Fruit fly (Drosophila melanogaster) whole organism, embryonic: ENCODE data around the gene Pex7.

Experiments
- C15 ChIP-seq: fragments of 200-800 bp; sonication (Bioruptor generic); IDR thresholded peaks from 3 replicates; pipeline ENCODE4 v1.3.6; 2022; ENCODE audit warnings: missing biosample characterization, missing genetic modification characterization
- CG10147 ChIP-seq: fragments of 200-800 bp; sonication (Bioruptor generic); optimal IDR thresholded peaks from 2 replicates; lab custom pipeline; 2019; ENCODE audit warnings: missing biosample characterization, mild to moderate bottlenecking, missing genetic modification characterization, moderate library complexity
- CG10959 ChIP-seq: fragments of 200-800 bp; sonication (Bioruptor generic); IDR thresholded peaks from 2 replicates; pipeline ENCODE4 v1.3.6; 2022; ENCODE audit warnings: missing biosample characterization, missing genetic modification characterization
- CG11456 ChIP-seq: fragments of 200-800 bp; sonication (Bioruptor generic); IDR thresholded peaks from 3 replicates; pipeline ENCODE4 v1.3.6; 2022; ENCODE audit warnings: missing biosample characterization, missing genetic modification characterization
- CG12155 ChIP-seq: fragments of 200-800 bp; sonication (Bioruptor generic); optimal IDR thresholded peaks from 3 replicates; lab custom pipeline; 2016; ENCODE audit warnings: missing biosample characterization, missing genetic modification characterization
- CG14710 ChIP-seq: fragments of 200-800 bp; sonication (Bioruptor generic); optimal IDR thresholded peaks from 3 replicates; lab custom pipeline; 2019; ENCODE audit warnings: missing biosample characterization, mild to moderate bottlenecking, missing genetic modification characterization, moderate library complexity
- CG17568 ChIP-seq: fragments of 200-800 bp; sonication (Bioruptor generic); optimal IDR thresholded peaks from 2 replicates; lab custom pipeline; 2018; ENCODE audit warnings: missing biosample characterization, mild to moderate bottlenecking, missing genetic modification characterization, moderate library complexity
- CG17912 ChIP-seq: fragments of 200-800 bp; sonication (Bioruptor generic); optimal IDR thresholded peaks from 2 replicates; lab custom pipeline; 2018; ENCODE audit warnings: missing biosample characterization, mild to moderate bottlenecking, missing genetic modification characterization
- CG1792 ChIP-seq: fragments of 200-800 bp; sonication (Bioruptor generic); optimal IDR thresholded peaks from 2 replicates; lab custom pipeline; 2016; ENCODE audit warnings: missing biosample characterization, missing genetic modification characterization
- CG18011 ChIP-seq: fragments of 200-800 bp; sonication (Bioruptor generic); optimal IDR thresholded peaks from 2 replicates; lab custom pipeline; 2017; ENCODE audit warnings: missing biosample characterization, missing genetic modification characterization, mild to moderate bottlenecking, moderate library complexity, missing genotype
- CG2875 ChIP-seq: fragments of 200-800 bp; sonication (Bioruptor generic); optimal IDR thresholded peaks from 2 replicates; lab custom pipeline; 2017; ENCODE audit warnings: missing biosample characterization, mild to moderate bottlenecking, missing genetic modification characterization, missing genetic modification reagents
- CG31441 ChIP-seq: fragments of 200-800 bp; sonication (Bioruptor generic); IDR thresholded peaks from 2 replicates; pipeline ENCODE4 v1.3.6; 2022; ENCODE audit warnings: missing biosample characterization, missing genetic modification characterization
- CG3163 ChIP-seq: fragments of 200-800 bp; sonication (Bioruptor generic); optimal IDR thresholded peaks from 3 replicates; lab custom pipeline; 2016; ENCODE audit warnings: missing biosample characterization, missing genetic modification characterization
- CG32767 ChIP-seq: fragments of 200-800 bp; sonication (Bioruptor generic); IDR thresholded peaks from 2 replicates; pipeline ENCODE4 v1.3.6; 2022; ENCODE audit warnings: missing biosample characterization, missing genetic modification characterization
- CG3407 ChIP-seq: fragments of 200-800 bp; sonication (Bioruptor generic); optimal IDR thresholded peaks from 2 replicates; lab custom pipeline; 2018; ENCODE audit warnings: missing biosample characterization, mild to moderate bottlenecking, missing genetic modification characterization
- CG3847 ChIP-seq: fragments of 200-800 bp; sonication (Bioruptor generic); IDR thresholded peaks from 2 replicates; pipeline ENCODE4 v1.3.6; 2022; ENCODE audit warnings: missing biosample characterization, missing genetic modification characterization
- CG4360 ChIP-seq: fragments of 200-800 bp; sonication (Bioruptor generic); IDR thresholded peaks from 2 replicates; pipeline ENCODE4 v1.3.6; 2022; ENCODE audit warnings: missing biosample characterization, missing genetic modification characterization
- CG5953 ChIP-seq: fragments of 200-800 bp; sonication (Bioruptor generic); IDR thresholded peaks from 2 replicates; pipeline ENCODE4 v1.3.6; 2022; ENCODE audit warnings: missing biosample characterization, missing genetic modification characterization
- CG6765 ChIP-seq: fragments of 200-800 bp; sonication (Bioruptor generic); optimal IDR thresholded peaks from 3 replicates; lab custom pipeline; 2017; ENCODE audit warnings: missing biosample characterization, mild to moderate bottlenecking, missing genetic modification characterization
- CG8765 ChIP-seq: fragments of 200-800 bp; sonication (Bioruptor generic); IDR thresholded peaks from 2 replicates; pipeline ENCODE4 v1.3.6; 2022; ENCODE audit warnings: missing biosample characterization, missing genetic modification characterization
- Ets65A ChIP-seq: fragments of 200-800 bp; sonication (Bioruptor generic); peaks from one replicate; lab custom pipeline; 2016; ENCODE audit warnings: missing biosample characterization, missing genetic modification characterization
- Fer3 ChIP-seq: fragments of 200-800 bp; sonication (Bioruptor generic); optimal IDR thresholded peaks from 2 replicates; lab custom pipeline; 2018; ENCODE audit warnings: missing biosample characterization, mild to moderate bottlenecking, missing genetic modification characterization, moderate library complexity
- GATAe ChIP-seq: fragments of 200-800 bp; sonication (Bioruptor generic); conservative IDR thresholded peaks from 2 replicates; pipeline ENCODE4 v1.3.6; 2022; ENCODE audit warnings: missing biosample characterization, missing genetic modification characterization
- Hmr ChIP-seq: fragments of 200-800 bp; sonication (Bioruptor generic); optimal IDR thresholded peaks from 3 replicates; lab custom pipeline; 2017; ENCODE audit warnings: mild to moderate bottlenecking, missing biosample characterization, missing genetic modification reagents, missing genetic modification characterization
- Hr78 ChIP-seq, 2 experiments: fragments of 200-800 bp in 1 of 2; fragments of >200 bp in 1 of 2; sonication (Bioruptor generic) in 1 of 2; optimal IDR thresholded peaks; 2 replicates each; lab custom pipeline; 2017 to 2019; ENCODE audit warnings: missing biosample characterization in 2 of 2, missing genetic modification characterization in 2 of 2, mild to moderate bottlenecking in 1 of 2, moderate library complexity in 1 of 2
- Lpt ChIP-seq: fragments of >200 bp; optimal IDR thresholded peaks from 2 replicates; lab custom pipeline; 2018; ENCODE audit warnings: missing biosample characterization, missing genetic modification characterization
- Med ChIP-seq: fragments of 200-800 bp; sonication (Bioruptor generic); peaks from one replicate; lab custom pipeline; 2016; ENCODE audit warnings: missing biosample characterization, missing genetic modification characterization, mild to moderate bottlenecking, inconsistent platforms, moderate library complexity
- NfI ChIP-seq: fragments of 200-800 bp; sonication (Bioruptor generic); optimal IDR thresholded peaks from 3 replicates; lab custom pipeline; 2018; ENCODE audit warnings: missing biosample characterization, mild to moderate bottlenecking, missing genetic modification characterization, moderate library complexity
- Oli ChIP-seq: fragments of 200-800 bp; sonication (Bioruptor generic); optimal IDR thresholded peaks from 2 replicates; lab custom pipeline; 2018; ENCODE audit warnings: missing biosample characterization, mild to moderate bottlenecking, missing genetic modification characterization, moderate library complexity
- ac ChIP-seq: fragments of 200-800 bp; sonication (Bioruptor generic); optimal IDR thresholded peaks from 3 replicates; lab custom pipeline; 2017; ENCODE audit warnings: missing biosample characterization, mild to moderate bottlenecking, missing genetic modification characterization
- ase ChIP-seq: fragments of 200-800 bp; sonication (Bioruptor generic); IDR thresholded peaks from 3 replicates; pipeline ENCODE4 v1.3.6; 2022; ENCODE audit warnings: missing biosample characterization, missing genetic modification characterization
- danr ChIP-seq: fragments of 200-800 bp; sonication (Bioruptor generic); IDR thresholded peaks from 2 replicates; pipeline ENCODE4 v1.3.6; 2022; ENCODE audit warnings: missing biosample characterization, missing genetic modification characterization
- dimm ChIP-seq: fragments of 200-800 bp; sonication (Bioruptor generic); IDR thresholded peaks from 2 replicates; pipeline ENCODE4 v1.3.6; 2022; ENCODE audit warnings: missing biosample characterization, missing genetic modification characterization
- dpn ChIP-seq, 2 experiments: fragments of 200-800 bp; sonication (Bioruptor generic); optimal IDR thresholded peaks; 3 replicates each; lab custom pipeline; 2016; ENCODE audit warnings: missing biosample characterization in 2 of 2, missing genetic modification characterization in 2 of 2
- eve ChIP-seq, 2 experiments: fragments of >200 bp; optimal IDR thresholded peaks; 2 replicates each; lab custom pipeline; 2017; ENCODE audit warnings: missing biosample characterization in 2 of 2, missing genetic modification characterization in 2 of 2
- exex ChIP-seq: fragments of 200-800 bp; sonication (Bioruptor generic); optimal IDR thresholded peaks from 4 replicates; lab custom pipeline; 2018; ENCODE audit warnings: missing biosample characterization, mild to moderate bottlenecking, missing genetic modification characterization, moderate library complexity
- eyg ChIP-seq: fragments of 200-800 bp; sonication (Bioruptor generic); optimal IDR thresholded peaks from 3 replicates; lab custom pipeline; 2016; ENCODE audit warnings: missing biosample characterization, missing genetic modification characterization
- fru ChIP-seq: fragments of >200 bp; optimal IDR thresholded peaks from 2 replicates; lab custom pipeline; 2017
- gem ChIP-seq: fragments of 200-800 bp; sonication (Bioruptor generic); optimal IDR thresholded peaks from 2 replicates; lab custom pipeline; 2019; ENCODE audit warnings: missing biosample characterization, mild to moderate bottlenecking, missing genetic modification characterization, moderate library complexity
- grn ChIP-seq: fragments of 200-800 bp; sonication (Bioruptor generic); optimal IDR thresholded peaks from 3 replicates; lab custom pipeline; 2017; ENCODE audit warnings: missing biosample characterization, missing genetic modification characterization
- gt ChIP-seq: fragments of 200-800 bp; sonication (Bioruptor generic); IDR thresholded peaks from 2 replicates; pipeline ENCODE4 v1.3.6; 2022; ENCODE audit warnings: missing biosample characterization, missing genetic modification characterization
- jumu ChIP-seq: fragments of 200-800 bp; sonication (Bioruptor generic); optimal IDR thresholded peaks from 3 replicates; lab custom pipeline; 2016; ENCODE audit warnings: missing biosample characterization, missing genetic modification characterization
- ken ChIP-seq: fragments of 200-800 bp; sonication (Bioruptor generic); IDR thresholded peaks from 3 replicates; pipeline ENCODE4 v1.3.6; 2022; ENCODE audit warnings: missing biosample characterization, missing genetic modification characterization
- lola ChIP-seq, 3 experiments: fragments of >200 bp in 2 of 3; fragments of 200-800 bp in 1 of 3; sonication (Bioruptor generic) in 1 of 3; optimal IDR thresholded peaks; 2 replicates each; lab custom pipeline; 2017 to 2019; ENCODE audit warnings: missing biosample characterization in 3 of 3, missing genetic modification characterization in 3 of 3, mild to moderate bottlenecking in 1 of 3, moderate library complexity in 1 of 3
- tio ChIP-seq: fragments of 200-800 bp; sonication (Bioruptor generic); optimal IDR thresholded peaks from 2 replicates; lab custom pipeline; 2017; ENCODE audit warnings: missing biosample characterization, missing genetic modification characterization, inconsistent platforms
- trh ChIP-seq: fragments of 200-800 bp; sonication (Bioruptor generic); optimal IDR thresholded peaks from 2 replicates; lab custom pipeline; 2016; ENCODE audit warnings: missing biosample characterization, missing genetic modification characterization
- ttk ChIP-seq: fragments of 200-800 bp; sonication (Bioruptor generic); IDR thresholded peaks from 2 replicates; pipeline ENCODE4 v2.1.2; 2022; ENCODE audit warnings: missing biosample characterization, missing genetic modification characterization
- tup ChIP-seq: fragments of 200-800 bp; sonication (Bioruptor generic); optimal IDR thresholded peaks from 2 replicates; lab custom pipeline; 2016; ENCODE audit warnings: missing biosample characterization, mild to moderate bottlenecking, missing genetic modification characterization, moderate library complexity
- vfl ChIP-seq: fragments of 200-800 bp; sonication (Bioruptor generic); optimal IDR thresholded peaks from 2 replicates; lab custom pipeline; 2016; ENCODE audit warnings: missing biosample characterization, missing genetic modification characterization
- zen2 ChIP-seq: fragments of 200-800 bp; sonication (Bioruptor generic); IDR thresholded peaks from 3 replicates; pipeline ENCODE4 v1.3.6; 2022; ENCODE audit warnings: missing biosample characterization, missing genetic modification characterization; ENCODE audit not compliant: partially characterized antibody

The Pex7 gene

dm6 chr3L:8600752-8601433 is 46.1 kb upstream of the Pex7 start, which contains the start of the genes Nelf-E and RpL14 (continued):
- TF ChIP-seq jumu (GFP tag; lab: Kevin White, UChicago) (peak; percentile 95), Hmr (GFP tag; lab: Kevin White, UChicago) (peak; percentile 98), CG10959 (GFP tag; lab: Robert Waterston, UW) (peak; percentile 85), CG8765 (GFP tag; lab: Robert Waterston, UW) (peak; percentile 76), gt (GFP tag; lab: Robert Waterston, UW) (peak; percentile 74), eve (GFP tag; optimal IDR thresholded peaks at IDR 0.05; lab: Kevin White, UChicago) (no peak), trh (GFP tag; lab: Kevin White, UChicago) (peak; percentile 95), vfl (GFP tag; lab: Kevin White, UChicago) (peak; percentile 91), CG3407 (GFP tag; lab: Kevin White, UChicago) (peak; percentile 94), grn (GFP tag; lab: Kevin White, UChicago) (no peak), CG4360 (GFP tag; lab: Robert Waterston, UW) (peak; percentile 59; the same call in 1 of the 2 replicates), CG17912 (GFP tag; lab: Kevin White, UChicago) (peak; percentile 98), tup (GFP tag; lab: Kevin White, UChicago) (peak; percentile 89), CG11456 (GFP tag; lab: Robert Waterston, UW) (peak; percentile 97), gem (tag; lab: Kevin White, UChicago) (no peak), Fer3 (tag; lab: Kevin White, UChicago) (peak; percentile 95), CG3163 (GFP tag; lab: Kevin White, UChicago) (peak; percentile 91), ase (GFP tag; lab: Robert Waterston, UW) (peak; percentile 89), CG31441 (GFP tag; lab: Robert Waterston, UW) (peak; percentile 94), lola (GFP tag; optimal IDR thresholded peaks at IDR 0.05; lab: Kevin White, UChicago) (peak in 1 of 3 experiments; percentile 72), Oli (tag; lab: Kevin White, UChicago) (peak; percentile 83), Lpt (GFP tag; lab: Kevin White, UChicago) (no peak), eyg (GFP tag; lab: Kevin White, UChicago) (peak; percentile 96), ttk (GFP tag; lab: Robert Waterston, UW) (peak; percentile 90), C15 (peak; percentile 91), ac (GFP tag; lab: Kevin White, UChicago) (peak; percentile 92), tio (no peak), Ets65A (GFP tag; lab: Kevin White, UChicago) (peak; percentile 100), dpn (GFP tag; optimal IDR thresholded peaks at IDR 0.05; lab: Kevin White, UChicago) (peak; percentile 87 to 97), CG12155 (GFP tag; lab: Kevin White, UChicago) (peak; percentile 88), fru (lab: Kevin White, UChicago) (no peak), CG32767 (peak; percentile 73; the same call in 1 of the 2 replicates), CG6765 (GFP tag; lab: Kevin White, UChicago) (peak; percentile 99), Hr78 (GFP tag; optimal IDR thresholded peaks at IDR 0.05; lab: Kevin White, UChicago) (no peak), CG17568 (GFP tag; lab: Kevin White, UChicago) (no peak), Med (GFP tag; lab: Kevin White, UChicago) (peak; percentile 100), zen2 (no peak), dimm (peak; percentile 85), CG5953 (GFP tag; lab: Robert Waterston, UW) (peak; percentile 88), CG2875 (GFP tag; lab: Kevin White, UChicago) (peak; percentile 93), ken (peak; percentile 95), CG1792 (GFP tag; lab: Kevin White, UChicago) (peak; percentile 96), NfI (GFP tag; lab: Kevin White, UChicago) (peak; percentile 98), GATAe (GFP tag; lab: Robert Waterston, UW) (peak; percentile 66; the same call in 1 of the 2 replicates), CG3847 (GFP tag; lab: Robert Waterston, UW) (peak; percentile 97), CG14710 (tag; lab: Kevin White, UChicago) (peak; percentile 96), exex (tag; lab: Kevin White, UChicago) (peak; percentile 77), CG18011 (GFP tag; lab: Kevin White, UChicago) (peak; percentile 88), CG10147 (no peak), danr (GFP tag; lab: Robert Waterston, UW) (peak; percentile 69)
